Fruit fly (Drosophila melanogaster) whole organism, embryonic: ENCODE data around the gene Dsp1.

ENCODE experiments used
- ATbp ChIP-seq: fragments of 200-800 bp; sonication (Bioruptor generic); optimal IDR thresholded peaks from 2 replicates; lab custom pipeline; 2017; ENCODE audit warnings: missing biosample characterization, mild to moderate bottlenecking, missing genetic modification characterization, missing genetic modification reagents
- Atf-2 ChIP-seq: fragments of 200-800 bp; sonication (Bioruptor generic); optimal IDR thresholded peaks from 2 replicates; lab custom pipeline; 2016; ENCODE audit warnings: missing biosample characterization, missing genetic modification characterization
- Bteb2 ChIP-seq: fragments of 200-800 bp; sonication (Bioruptor generic); optimal IDR thresholded peaks from 2 replicates; lab custom pipeline; 2016; ENCODE audit warnings: missing biosample characterization, missing genetic modification characterization
- CG1024 ChIP-seq: fragments of 200-800 bp; sonication (Bioruptor generic); IDR thresholded peaks from 2 replicates; pipeline ENCODE4 v1.3.6; 2022; ENCODE audit warnings: missing biosample characterization, missing genetic modification characterization
- CG10267 ChIP-seq: fragments of 200-800 bp; sonication (Bioruptor generic); optimal IDR thresholded peaks from 2 replicates; lab custom pipeline; 2018; ENCODE audit warnings: missing biosample characterization, mild to moderate bottlenecking, missing genetic modification characterization, moderate library complexity
- CG10543 ChIP-seq: fragments of 200-800 bp; sonication (Bioruptor generic); optimal IDR thresholded peaks from 3 replicates; lab custom pipeline; 2017; ENCODE audit warnings: missing biosample characterization, mild to moderate bottlenecking, missing genetic modification characterization, moderate library complexity
- CG10565 ChIP-seq: fragments of 200-800 bp; sonication (Bioruptor generic); optimal IDR thresholded peaks from 3 replicates; lab custom pipeline; 2016; ENCODE audit warnings: missing biosample characterization, mild to moderate bottlenecking, missing genetic modification characterization
- CG11695 ChIP-seq: fragments of 200-800 bp; sonication (Bioruptor generic); IDR thresholded peaks from 3 replicates; pipeline ENCODE4 v1.3.6; 2022; ENCODE audit warnings: missing biosample characterization, missing genetic modification characterization
- CG12942 ChIP-seq: fragments of 200-800 bp; sonication (Bioruptor generic); optimal IDR thresholded peaks from 3 replicates; lab custom pipeline; 2016; ENCODE audit warnings: missing biosample characterization, missing genetic modification characterization
- CG15601 ChIP-seq: fragments of 200-800 bp; sonication (Bioruptor generic); optimal IDR thresholded peaks from 3 replicates; lab custom pipeline; 2019; ENCODE audit warnings: missing biosample characterization, mild to moderate bottlenecking, missing genetic modification characterization, moderate library complexity
- CG15696 ChIP-seq: fragments of 200-800 bp; sonication (Bioruptor generic); optimal IDR thresholded peaks from 2 replicates; lab custom pipeline; 2019; ENCODE audit warnings: missing biosample characterization, mild to moderate bottlenecking, missing genetic modification characterization, moderate library complexity
- CG16815 ChIP-seq: fragments of 200-800 bp; sonication (Bioruptor generic); optimal IDR thresholded peaks from 3 replicates; lab custom pipeline; 2017; ENCODE audit warnings: missing biosample characterization, mild to moderate bottlenecking, missing genetic modification characterization
- CG17328 ChIP-seq: fragments of 200-800 bp; sonication (Bioruptor generic); IDR thresholded peaks from 2 replicates; pipeline ENCODE4 v1.3.6; 2022; ENCODE audit warnings: missing biosample characterization, missing genetic modification characterization
- CG2120 ChIP-seq: fragments of 200-800 bp; sonication (Bioruptor generic); optimal IDR thresholded peaks from 3 replicates; lab custom pipeline; 2016; ENCODE audit warnings: missing biosample characterization, missing genetic modification characterization
- CG2202 ChIP-seq: fragments of 200-800 bp; sonication (Bioruptor generic); optimal IDR thresholded peaks from 2 replicates; lab custom pipeline; 2018; ENCODE audit warnings: missing biosample characterization, mild to moderate bottlenecking, missing genetic modification characterization
- CG3065 ChIP-seq: fragments of 200-800 bp; sonication (Bioruptor generic); optimal IDR thresholded peaks from 2 replicates; lab custom pipeline; 2016; ENCODE audit warnings: missing biosample characterization, missing genetic modification characterization
- CG34224 ChIP-seq: fragments of 200-800 bp; sonication (Bioruptor generic); IDR thresholded peaks from 3 replicates; pipeline ENCODE4 v1.3.6; 2022; ENCODE audit warnings: missing biosample characterization, missing genetic modification characterization; ENCODE audit not compliant: partially characterized antibody
- CG42726 ChIP-seq: fragments of 200-800 bp; sonication (Bioruptor generic); IDR thresholded peaks from 2 replicates; pipeline ENCODE4 v1.3.6; 2022; ENCODE audit warnings: missing biosample characterization, missing genetic modification characterization; ENCODE audit not compliant: partially characterized antibody
- CG6689 ChIP-seq: fragments of 200-800 bp; sonication (Bioruptor generic); IDR thresholded peaks from 2 replicates; pipeline ENCODE4 v1.3.6; 2022; ENCODE audit warnings: missing biosample characterization, missing genetic modification characterization
- CG8281 ChIP-seq: fragments of 200-800 bp; sonication (Bioruptor generic); optimal IDR thresholded peaks from 2 replicates; lab custom pipeline; 2018; ENCODE audit warnings: missing biosample characterization, mild to moderate bottlenecking, missing genetic modification characterization, moderate library complexity
- CG9876 ChIP-seq: fragments of 200-800 bp; sonication (Bioruptor generic); optimal IDR thresholded peaks from 2 replicates; lab custom pipeline; 2016; ENCODE audit warnings: missing biosample characterization, missing genetic modification characterization
- CHES-1-like ChIP-seq: fragments of 200-800 bp; sonication (Bioruptor generic); optimal IDR thresholded peaks from 2 replicates; lab custom pipeline; 2016; ENCODE audit warnings: missing biosample characterization, missing genetic modification characterization
- D ChIP-seq, 2 experiments: fragments of 200-800 bp in 1 of 2; fragments of >200 bp in 1 of 2; sonication (Bioruptor generic) in 1 of 2; optimal IDR thresholded peaks; 2 replicates in 1 of 2; 3 replicates in 1 of 2; lab custom pipeline; 2017; ENCODE audit warnings: mild to moderate bottlenecking in 1 of 2, missing biosample characterization in 1 of 2, missing genetic modification characterization in 1 of 2, missing genetic modification reagents in 1 of 2
- Dad ChIP-seq: fragments of 200-800 bp; sonication (Bioruptor generic); optimal IDR thresholded peaks from 3 replicates; lab custom pipeline; 2016; ENCODE audit warnings: missing biosample characterization, missing genetic modification characterization
- Hey ChIP-seq: fragments of 200-800 bp; sonication (Bioruptor generic); optimal IDR thresholded peaks from 3 replicates; lab custom pipeline; 2018; ENCODE audit warnings: missing biosample characterization, mild to moderate bottlenecking, missing genetic modification characterization
- Kr ChIP-seq: fragments of 200-800 bp; sonication (Bioruptor generic); optimal IDR thresholded peaks from 2 replicates; lab custom pipeline; 2017; ENCODE audit warnings: missing biosample characterization, mild to moderate bottlenecking, missing genetic modification characterization
- Max ChIP-seq: fragments of 200-800 bp; sonication (Bioruptor generic); optimal IDR thresholded peaks from 2 replicates; lab custom pipeline; 2016; ENCODE audit warnings: missing biosample characterization, mild to moderate bottlenecking, missing genetic modification characterization
- Nf-YA ChIP-seq: fragments of 200-800 bp; sonication (Bioruptor generic); IDR thresholded peaks from 2 replicates; pipeline ENCODE4 v1.3.6; 2022; ENCODE audit warnings: missing biosample characterization, missing genetic modification characterization
- Sox102F ChIP-seq: fragments of 200-800 bp; sonication (Bioruptor generic); optimal IDR thresholded peaks from 2 replicates; lab custom pipeline; 2018; ENCODE audit warnings: missing biosample characterization, mild to moderate bottlenecking, missing genetic modification characterization, moderate library complexity
- Sry-β ChIP-seq: fragments of 200-800 bp; sonication (Bioruptor generic); optimal IDR thresholded peaks from 2 replicates; lab custom pipeline; 2018; ENCODE audit warnings: missing biosample characterization, mild to moderate bottlenecking, missing genetic modification characterization, moderate library complexity
- Vsx1 ChIP-seq: fragments of 200-800 bp; sonication (Bioruptor generic); optimal IDR thresholded peaks from 2 replicates; lab custom pipeline; 2017; ENCODE audit warnings: missing biosample characterization, mild to moderate bottlenecking, missing genetic modification characterization, missing genetic modification reagents
- ap ChIP-seq: fragments of 200-800 bp; sonication (Bioruptor generic); IDR thresholded peaks from 2 replicates; pipeline ENCODE4 v1.3.6; 2022; ENCODE audit warnings: missing biosample characterization, missing genetic modification characterization
- bbx ChIP-seq: fragments of 200-800 bp; sonication (Bioruptor generic); IDR thresholded peaks from 2 replicates; pipeline ENCODE4 v1.3.6; 2022; ENCODE audit warnings: missing biosample characterization, missing genetic modification characterization; ENCODE audit not compliant: partially characterized antibody
- btn ChIP-seq: fragments of 200-800 bp; sonication (Bioruptor generic); optimal IDR thresholded peaks from 2 replicates; lab custom pipeline; 2016; ENCODE audit warnings: missing biosample characterization, missing genetic modification characterization
- caup ChIP-seq: fragments of 200-800 bp; sonication (Bioruptor generic); optimal IDR thresholded peaks from 3 replicates; lab custom pipeline; 2017; ENCODE audit warnings: missing biosample characterization, mild to moderate bottlenecking, missing genetic modification characterization, moderate library complexity; ENCODE audit not compliant: severe bottlenecking
- cg ChIP-seq: fragments of 200-800 bp; sonication (Bioruptor generic); optimal IDR thresholded peaks from 3 replicates; lab custom pipeline; 2019; ENCODE audit warnings: missing biosample characterization, mild to moderate bottlenecking, missing genetic modification characterization, moderate library complexity
- dimm ChIP-seq: fragments of 200-800 bp; sonication (Bioruptor generic); IDR thresholded peaks from 2 replicates; pipeline ENCODE4 v1.3.6; 2022; ENCODE audit warnings: missing biosample characterization, missing genetic modification characterization
- gcm ChIP-seq: fragments of 200-800 bp; sonication (Bioruptor generic); optimal IDR thresholded peaks from 2 replicates; lab custom pipeline; 2019; ENCODE audit warnings: missing biosample characterization, mild to moderate bottlenecking, missing genetic modification characterization, moderate library complexity
- hth ChIP-seq: fragments of >200 bp; optimal IDR thresholded peaks from 2 replicates; lab custom pipeline; 2017; ENCODE audit warnings: inconsistent platforms
- jigr1 ChIP-seq: fragments of 200-800 bp; sonication (Bioruptor generic); IDR thresholded peaks from 3 replicates; pipeline ENCODE4 v1.3.6; 2022; ENCODE audit warnings: missing biosample characterization, missing genetic modification characterization
- lilli ChIP-seq: fragments of 200-800 bp; sonication (Bioruptor generic); optimal IDR thresholded peaks from 3 replicates; lab custom pipeline; 2016; ENCODE audit warnings: missing biosample characterization, missing genetic modification characterization
- mld ChIP-seq: fragments of 200-800 bp; sonication (Bioruptor generic); IDR thresholded peaks from 3 replicates; pipeline ENCODE4 v1.3.6; 2022; ENCODE audit warnings: missing biosample characterization, missing genetic modification characterization; ENCODE audit not compliant: partially characterized antibody
- p53 ChIP-seq: fragments of 200-800 bp; sonication (Bioruptor generic); optimal IDR thresholded peaks from 2 replicates; lab custom pipeline; 2016; ENCODE audit warnings: missing biosample characterization, missing genetic modification characterization
- sisA ChIP-seq: fragments of 200-800 bp; sonication (Bioruptor generic); IDR thresholded peaks from 2 replicates; pipeline ENCODE4 v1.3.6; 2022; ENCODE audit warnings: missing biosample characterization, missing genetic modification characterization
- slbo ChIP-seq: fragments of 200-800 bp; sonication (Bioruptor generic); IDR thresholded peaks from 2 replicates; pipeline ENCODE4 v1.3.6; 2022; ENCODE audit warnings: missing biosample characterization, missing genetic modification characterization
- tio ChIP-seq: fragments of 200-800 bp; sonication (Bioruptor generic); optimal IDR thresholded peaks from 2 replicates; lab custom pipeline; 2017; ENCODE audit warnings: missing biosample characterization, missing genetic modification characterization, inconsistent platforms
- zfh1 ChIP-seq: fragments of 200-800 bp; sonication (Bioruptor generic); IDR thresholded peaks from 3 replicates; pipeline ENCODE4 v1.3.6; 2022; ENCODE audit warnings: missing biosample characterization, missing genetic modification characterization

Dsp1 gene

dm6 chrX:16331562-16332233 lies 1.7 kb upstream of the Dsp1 start (continued):
- TF ChIP-seq CG1024 (0 out of 2 replicates have a peak, but pooled peaks have one; percentile 10), CG17328 (GFP tag; lab: Robert Waterston, UW) (no peak), CHES-1-like (GFP tag; lab: Kevin White, UChicago) (peak; percentile 24), jigr1 (GFP tag; lab: Robert Waterston, UW) (peak; percentile 46; the same call in 1 of the 3 replicates), CG6689 (GFP tag; lab: Robert Waterston, UW) (no peak), CG10543 (GFP tag; lab: Kevin White, UChicago) (no peak), CG15601 (tag; lab: Kevin White, UChicago) (peak; percentile 40), CG3065 (no peak), bbx (peak; percentile 87), Bteb2 (GFP tag; lab: Kevin White, UChicago) (no peak)

dm6 chrX:16332615-16333288 lies 660 bp upstream of the Dsp1 start:
- TF ChIP-seq CG10267 (peak; percentile 92), sisA (GFP tag; lab: Robert Waterston, UW) (peak; percentile 91), CG8281 (tag; lab: Kevin White, UChicago) (peak; percentile 91), CG11695 (GFP tag; lab: Robert Waterston, UW) (peak; percentile 97), hth (lab: Kevin White, UChicago) (no peak), btn (peak; percentile 92), D (optimal IDR thresholded peaks at IDR 0.05; lab: Kevin White, UChicago) (no peak), D (GFP tag; optimal IDR thresholded peaks at IDR 0.05; lab: Kevin White, UChicago) (peak; percentile 96), Vsx1 (GFP tag; lab: Kevin White, UChicago) (peak; percentile 88), mld (GFP tag; lab: Robert Waterston, UW) (no peak), CG10565 (peak; percentile 83), slbo (GFP tag; lab: Robert Waterston, UW) (peak; percentile 90), Max (GFP tag; lab: Kevin White, UChicago) (peak; percentile 97), CG12942 (peak; percentile 89), ap (GFP tag; lab: Robert Waterston, UW) (peak; percentile 73), gcm (peak; percentile 96), caup (GFP tag; lab: Kevin White, UChicago) (peak; percentile 95), Atf-2 (GFP tag; lab: Kevin White, UChicago) (peak; percentile 94), tio (GFP tag; lab: Kevin White, UChicago) (peak; percentile 95), Sry-β (GFP tag; lab: Kevin White, UChicago) (peak; percentile 69), CG15696 (tag; lab: Kevin White, UChicago) (peak; percentile 93), CG34224 (GFP tag; lab: Robert Waterston, UW) (no peak), dimm (GFP tag; lab: Robert Waterston, UW) (no peak), CG2202 (tag; lab: Kevin White, UChicago) (peak; percentile 94), ATbp (peak; percentile 94), CG16815 (GFP tag; lab: Kevin White, UChicago) (peak; percentile 93), CG42726 (GFP tag; lab: Robert Waterston, UW) (no peak), Sox102F (peak; percentile 95), Nf-YA (GFP tag; lab: Robert Waterston, UW) (peak; percentile 86), CG9876 (GFP tag; lab: Kevin White, UChicago) (peak; percentile 91), CG2120 (GFP tag; lab: Kevin White, UChicago) (peak; percentile 97), Kr (peak; percentile 62), Dad (peak; percentile 94), cg (GFP tag; lab: Kevin White, UChicago) (peak; percentile 87), p53 (GFP tag; lab: Kevin White, UChicago) (peak; percentile 81), lilli (GFP tag; lab: Kevin White, UChicago) (peak; percentile 97), Hey (tag; lab: Kevin White, UChicago) (no peak), zfh1 (GFP tag; lab: Robert Waterston, UW) (peak; percentile 92)
